Fruit fly (Drosophila melanogaster) whole organism, embryonic: ENCODE data around the gene CG7675.
A peak's percentile ranks its signal among the peaks of the same experiment; 100 is the strongest.

Experiments used
- Bgb ChIP-seq: fragments of 200-800 bp; sonication (Bioruptor generic); IDR thresholded peaks from 2 replicates; pipeline ENCODE4 v1.3.6; 2022; ENCODE audit warnings: missing biosample characterization, missing genetic modification characterization; ENCODE audit not compliant: partially characterized antibody
- CG10321 ChIP-seq: fragments of 200-800 bp; sonication (Bioruptor generic); IDR thresholded peaks from 2 replicates; pipeline ENCODE4 v1.3.6; 2022; ENCODE audit warnings: missing biosample characterization, missing genetic modification characterization
- CG10543 ChIP-seq: fragments of 200-800 bp; sonication (Bioruptor generic); optimal IDR thresholded peaks from 3 replicates; lab custom pipeline; 2017; ENCODE audit warnings: missing biosample characterization, mild to moderate bottlenecking, missing genetic modification characterization, moderate library complexity
- CG10979 ChIP-seq: fragments of 200-800 bp; sonication (Bioruptor generic); optimal IDR thresholded peaks from 2 replicates; lab custom pipeline; 2018; ENCODE audit warnings: missing biosample characterization, mild to moderate bottlenecking, missing genetic modification characterization, moderate library complexity
- CG12769 ChIP-seq: fragments of 200-800 bp; sonication (Bioruptor generic); optimal IDR thresholded peaks from 2 replicates; lab custom pipeline; 2019; ENCODE audit warnings: missing biosample characterization, mild to moderate bottlenecking, missing genetic modification characterization, moderate library complexity
- CG13287 ChIP-seq: fragments of 200-800 bp; sonication (Bioruptor generic); IDR thresholded peaks from 2 replicates; pipeline ENCODE4 v1.3.6; 2022; ENCODE audit warnings: missing biosample characterization, missing genetic modification characterization; ENCODE audit not compliant: partially characterized antibody
- CG15479 ChIP-seq: fragments of 200-800 bp; sonication (Bioruptor generic); optimal IDR thresholded peaks from 3 replicates; lab custom pipeline; 2019; ENCODE audit warnings: missing biosample characterization, mild to moderate bottlenecking, missing genetic modification characterization, moderate library complexity
- CG15696 ChIP-seq: fragments of 200-800 bp; sonication (Bioruptor generic); optimal IDR thresholded peaks from 2 replicates; lab custom pipeline; 2019; ENCODE audit warnings: missing biosample characterization, mild to moderate bottlenecking, missing genetic modification characterization, moderate library complexity
- CG3163 ChIP-seq: fragments of 200-800 bp; sonication (Bioruptor generic); optimal IDR thresholded peaks from 3 replicates; lab custom pipeline; 2016; ENCODE audit warnings: missing biosample characterization, missing genetic modification characterization
- CG34422 ChIP-seq: fragments of 200-800 bp; sonication (Bioruptor generic); IDR thresholded peaks from 3 replicates; pipeline ENCODE4 v1.3.6; 2022; ENCODE audit warnings: missing biosample characterization, missing genetic modification characterization
- CG4282 ChIP-seq: fragments of 200-800 bp; sonication (Bioruptor generic); optimal IDR thresholded peaks from 2 replicates; lab custom pipeline; 2016; ENCODE audit warnings: missing biosample characterization, missing genetic modification characterization
- CG4617 ChIP-seq: fragments of 200-800 bp; sonication (Bioruptor generic); optimal IDR thresholded peaks from 3 replicates; lab custom pipeline; 2016; ENCODE audit warnings: missing biosample characterization, missing genetic modification characterization, borderline replicate concordance
- CG6254 ChIP-seq: fragments of 200-800 bp; sonication (Bioruptor generic); optimal IDR thresholded peaks from 3 replicates; lab custom pipeline; 2017; ENCODE audit warnings: mild to moderate bottlenecking, missing biosample characterization, missing genetic modification reagents, missing genetic modification characterization
- CTCF ChIP-seq: fragments of 200-800 bp; sonication (Bioruptor generic); optimal IDR thresholded peaks from 2 replicates; lab custom pipeline; 2017; ENCODE audit warnings: missing biosample characterization, mild to moderate bottlenecking, missing genetic modification characterization, moderate library complexity
- Deaf1 ChIP-seq: fragments of 200-800 bp; optimal IDR thresholded peaks from 3 replicates; lab custom pipeline; 2019; ENCODE audit warnings: missing biosample characterization, mild to moderate bottlenecking, missing genetic modification characterization, moderate library complexity
- Ets65A ChIP-seq: fragments of 200-800 bp; sonication (Bioruptor generic); peaks from one replicate; lab custom pipeline; 2016; ENCODE audit warnings: missing biosample characterization, missing genetic modification characterization
- Ets97D ChIP-seq: fragments of 200-800 bp; sonication (Bioruptor generic); optimal IDR thresholded peaks from 3 replicates; lab custom pipeline; 2016; ENCODE audit warnings: missing biosample characterization, missing genetic modification characterization
- HHEX ChIP-seq: fragments of 200-800 bp; sonication (Bioruptor generic); optimal IDR thresholded peaks from 3 replicates; lab custom pipeline; 2017; ENCODE audit warnings: missing biosample characterization, mild to moderate bottlenecking, missing genetic modification characterization, missing genetic modification reagents
- HLHmδ ChIP-seq: fragments of 200-800 bp; sonication (Bioruptor generic); optimal IDR thresholded peaks from 2 replicates; lab custom pipeline; 2018; ENCODE audit warnings: missing biosample characterization, mild to moderate bottlenecking, missing genetic modification characterization, moderate library complexity
- Hr78 ChIP-seq, 2 experiments: fragments of 200-800 bp in 1 of 2; fragments of >200 bp in 1 of 2; sonication (Bioruptor generic) in 1 of 2; optimal IDR thresholded peaks; 2 replicates each; lab custom pipeline; 2017 to 2019; ENCODE audit warnings: missing biosample characterization in 2 of 2, missing genetic modification characterization in 2 of 2, mild to moderate bottlenecking in 1 of 2, moderate library complexity in 1 of 2
- Jarid2 ChIP-seq: fragments of 200-800 bp; sonication (Bioruptor generic); optimal IDR thresholded peaks from 3 replicates; lab custom pipeline; 2017; ENCODE audit warnings: mild to moderate bottlenecking, missing biosample characterization, missing genetic modification reagents, missing genetic modification characterization
- Med ChIP-seq: fragments of 200-800 bp; sonication (Bioruptor generic); peaks from one replicate; lab custom pipeline; 2016; ENCODE audit warnings: missing biosample characterization, missing genetic modification characterization, mild to moderate bottlenecking, inconsistent platforms, moderate library complexity
- Pdp1 ChIP-seq, 2 experiments: fragments of 200-800 bp; sonication (Bioruptor generic); optimal IDR thresholded peaks; 3 replicates each; lab custom pipeline; 2016; ENCODE audit warnings: missing biosample characterization in 2 of 2, missing genetic modification characterization in 2 of 2, mild to moderate bottlenecking in 1 of 2, moderate library complexity in 1 of 2
- Stat92E ChIP-seq, 3 experiments: fragments of >200 bp in 2 of 3; fragments of 200-800 bp in 1 of 3; sonication (Bioruptor generic) in 1 of 3; optimal IDR thresholded peaks; 2 replicates each; lab custom pipeline; 2017 to 2019; ENCODE audit warnings: missing biosample characterization in 3 of 3, missing genetic modification characterization in 3 of 3, mild to moderate bottlenecking in 1 of 3, moderate library complexity in 1 of 3
- Trl ChIP-seq, 3 experiments: fragments of >200 bp in 2 of 3; fragments of 200-800 bp in 1 of 3; sonication (Bioruptor generic) in 1 of 3; optimal IDR thresholded peaks; 2 replicates in 1 of 3; 3 replicates in 2 of 3; lab custom pipeline; 2016 to 2017; ENCODE audit warnings: missing biosample characterization in 1 of 3, missing genetic modification characterization in 1 of 3
- ab ChIP-seq: fragments of 200-800 bp; sonication (Bioruptor generic); optimal IDR thresholded peaks from 2 replicates; lab custom pipeline; 2016; ENCODE audit warnings: missing biosample characterization, missing genetic modification characterization
- amos ChIP-seq: fragments of 200-800 bp; sonication (Bioruptor generic); IDR thresholded peaks from 2 replicates; pipeline ENCODE4 v1.3.6; 2022; ENCODE audit warnings: missing biosample characterization, missing genetic modification characterization; ENCODE audit not compliant: partially characterized antibody
- aop ChIP-seq: fragments of 200-800 bp; sonication (Bioruptor generic); IDR thresholded peaks from 2 replicates; pipeline ENCODE4 v1.3.6; 2022; ENCODE audit warnings: missing biosample characterization, missing genetic modification characterization
- bbx ChIP-seq: fragments of 200-800 bp; sonication (Bioruptor generic); IDR thresholded peaks from 2 replicates; pipeline ENCODE4 v1.3.6; 2022; ENCODE audit warnings: missing biosample characterization, missing genetic modification characterization; ENCODE audit not compliant: partially characterized antibody
- chinmo ChIP-seq: fragments of 200-800 bp; sonication (Bioruptor generic); IDR thresholded peaks from 4 replicates; pipeline ENCODE4 v1.3.6; 2022; ENCODE audit warnings: missing biosample characterization, missing genetic modification characterization; ENCODE audit not compliant: partially characterized antibody
- chm ChIP-seq: fragments of 200-800 bp; sonication (Bioruptor generic); IDR thresholded peaks from 2 replicates; pipeline ENCODE4 v1.3.6; 2022; ENCODE audit warnings: missing biosample characterization, missing genetic modification characterization
- ci ChIP-seq: fragments of 200-800 bp; sonication (Bioruptor generic); IDR thresholded peaks from 3 replicates; pipeline ENCODE4 v1.3.6; 2022; ENCODE audit warnings: missing biosample characterization, missing genetic modification characterization
- corto ChIP-seq: fragments of 200-800 bp; sonication (Bioruptor generic); optimal IDR thresholded peaks from 2 replicates; lab custom pipeline; 2016; ENCODE audit warnings: missing biosample characterization, mild to moderate bottlenecking, missing genetic modification characterization, moderate library complexity
- dan ChIP-seq: fragments of 200-800 bp; sonication (Bioruptor generic); IDR thresholded peaks from 2 replicates; pipeline ENCODE4 v1.3.6; 2022; ENCODE audit warnings: missing biosample characterization, missing genetic modification characterization
- ftz-f1 ChIP-seq: fragments of 200-800 bp; sonication (Bioruptor generic); optimal IDR thresholded peaks from 2 replicates; lab custom pipeline; 2016; ENCODE audit warnings: missing biosample characterization, missing genetic modification characterization
- h ChIP-seq: fragments of >200 bp; optimal IDR thresholded peaks from 2 replicates; lab custom pipeline; 2017
- kah ChIP-seq: fragments of 200-800 bp; sonication (Bioruptor generic); optimal IDR thresholded peaks from 2 replicates; lab custom pipeline; 2018; ENCODE audit warnings: missing biosample characterization, mild to moderate bottlenecking, missing genetic modification characterization
- kni ChIP-seq: fragments of 200-800 bp; sonication (Bioruptor generic); optimal IDR thresholded peaks from 3 replicates; lab custom pipeline; 2017; ENCODE audit warnings: mild to moderate bottlenecking, missing biosample characterization, missing genetic modification reagents, missing genetic modification characterization
- nom ChIP-seq: fragments of 200-800 bp; sonication (Bioruptor generic); optimal IDR thresholded peaks from 2 replicates; lab custom pipeline; 2017; ENCODE audit warnings: missing biosample characterization, missing genetic modification characterization, mild to moderate bottlenecking, moderate library complexity, missing genetic modification reagents
- oc ChIP-seq: fragments of 200-800 bp; sonication (Bioruptor generic); optimal IDR thresholded peaks from 2 replicates; lab custom pipeline; 2018; ENCODE audit warnings: missing biosample characterization, mild to moderate bottlenecking, missing genetic modification characterization, moderate library complexity
- pros ChIP-seq: fragments of 200-800 bp; sonication (Bioruptor generic); optimal IDR thresholded peaks from 3 replicates; lab custom pipeline; 2019; ENCODE audit warnings: missing biosample characterization, mild to moderate bottlenecking, missing genetic modification characterization, moderate library complexity
- rib ChIP-seq: fragments of 200-800 bp; sonication (Bioruptor generic); IDR thresholded peaks from 2 replicates; pipeline ENCODE4 v1.3.6; 2022; ENCODE audit warnings: missing biosample characterization, missing genetic modification characterization
- sd ChIP-seq: fragments of 200-800 bp; sonication (Bioruptor generic); optimal IDR thresholded peaks from 3 replicates; lab custom pipeline; 2018; ENCODE audit warnings: missing biosample characterization, mild to moderate bottlenecking, missing genetic modification characterization, moderate library complexity
- sens ChIP-seq: fragments of 200-800 bp; sonication (Bioruptor generic); peaks from one replicate; lab custom pipeline; 2016; ENCODE audit warnings: missing biosample characterization, missing genetic modification characterization
- sens-2 ChIP-seq: fragments of 200-800 bp; sonication (Bioruptor generic); IDR thresholded peaks from 2 replicates; pipeline ENCODE4 v1.3.6; 2022; ENCODE audit warnings: missing biosample characterization, missing genetic modification characterization
- stc ChIP-seq: fragments of 200-800 bp; sonication (Bioruptor generic); IDR thresholded peaks from 2 replicates; pipeline ENCODE4 v1.3.6; 2022; ENCODE audit warnings: missing biosample characterization, missing genetic modification characterization
- vvl ChIP-seq: fragments of 200-800 bp; sonication (Bioruptor generic); IDR thresholded peaks from 2 replicates; pipeline ENCODE4 v1.3.6; 2022; ENCODE audit warnings: missing biosample characterization, missing genetic modification characterization
- zen ChIP-seq: fragments of 200-800 bp; sonication (Bioruptor generic); optimal IDR thresholded peaks from 3 replicates; lab custom pipeline; 2018; ENCODE audit warnings: missing biosample characterization, mild to moderate bottlenecking, missing genetic modification characterization, moderate library complexity

CG7675 gene

dm6 chr3R:18381014-18381512 is at the start of gene CG7675:
TSS of gene CG7675 (minus strand) at chr3R:18381178.
- TF ChIP-seq CG10321 (no peak), sd (tag; lab: Kevin White, UChicago) (peak; percentile 84), CG10543 (GFP tag; lab: Kevin White, UChicago) (peak; percentile 34), h (no peak), Stat92E (GFP tag; optimal IDR thresholded peaks at IDR 0.05; lab: Kevin White, UChicago) (peak in 1 of 3 experiments; percentile 2), bbx (GFP tag; lab: Robert Waterston, UW) (0 out of 2 replicates have a peak, but pooled peaks have one; percentile 37), Hr78 (GFP tag; optimal IDR thresholded peaks at IDR 0.05; lab: Kevin White, UChicago) (peak in 1 of 2 experiments; percentile 62), Med (GFP tag; lab: Kevin White, UChicago) (peak; percentile 70), Ets65A (GFP tag; lab: Kevin White, UChicago) (peak; percentile 81), CG13287 (GFP tag; lab: Robert Waterston, UW) (peak; percentile 24; the same call in 1 of the 2 replicates), CTCF (GFP tag; lab: Kevin White, UChicago) (peak; percentile 91), sens (peak; percentile 46), Deaf1 (tag; lab: Kevin White, UChicago) (peak; percentile 93), Jarid2 (GFP tag; lab: Kevin White, UChicago) (peak; percentile 44), CG10979 (tag; lab: Kevin White, UChicago) (peak; percentile 77), aop (GFP tag; lab: Robert Waterston, UW) (no peak), oc (tag; lab: Kevin White, UChicago) (peak; percentile 57), zen (tag; lab: Kevin White, UChicago) (no peak), dan (GFP tag; lab: Robert Waterston, UW) (no peak), CG3163 (peak; percentile 84), rib (peak; percentile 42; the same call in 1 of the 2 replicates), CG34422 (GFP tag; lab: Robert Waterston, UW) (peak; percentile 60; the same call in 1 of the 3 replicates), CG4617 (GFP tag; lab: Kevin White, UChicago) (no peak), HLHmδ (GFP tag; lab: Kevin White, UChicago) (peak; percentile 21), CG12769 (peak; percentile 82), kni (peak; percentile 79), ab (GFP tag; lab: Kevin White, UChicago) (no peak), ftz-f1 (GFP tag; lab: Kevin White, UChicago) (peak; percentile 20), Bgb (0 out of 2 replicates have a peak, but pooled peaks have one; percentile 17), pros (GFP tag; lab: Kevin White, UChicago) (peak; percentile 56), Ets97D (GFP tag; lab: Kevin White, UChicago) (no peak), Pdp1 (GFP tag; optimal IDR thresholded peaks at IDR 0.05; lab: Kevin White, UChicago) (peak in 1 of 2 experiments; percentile 19), vvl (peak; percentile 64), ci (0 out of 3 replicates have a peak, but pooled peaks have one; percentile 45), CG6254 (GFP tag; lab: Kevin White, UChicago) (no peak), HHEX (GFP tag; lab: Kevin White, UChicago) (peak; percentile 5), stc (no peak), amos (peak; percentile 19; the same call in 1 of the 2 replicates), chm (GFP tag; lab: Robert Waterston, UW) (no peak), kah (GFP tag; lab: Kevin White, UChicago) (no peak), chinmo (GFP tag; lab: Robert Waterston, UW) (peak; percentile 95), CG15696 (tag; lab: Kevin White, UChicago) (no peak), sens-2 (0 out of 2 replicates have a peak, but pooled peaks have one; percentile 44), nom (GFP tag; lab: Kevin White, UChicago) (peak; percentile 95), corto (GFP tag; lab: Kevin White, UChicago) (no peak), CG4282 (GFP tag; lab: Kevin White, UChicago) (no peak), Trl (optimal IDR thresholded peaks at IDR 0.05; lab: Kevin White, UChicago) (peak; percentile 20 to 26), Trl (GFP tag; optimal IDR thresholded peaks at IDR 0.05; lab: Kevin White, UChicago) (no peak), CG15479 (GFP tag; lab: Kevin White, UChicago) (no peak)
